Fruit fly (Drosophila melanogaster): ENCODE results near the gene inaF-D.

Gene inaF-D

DNA sequence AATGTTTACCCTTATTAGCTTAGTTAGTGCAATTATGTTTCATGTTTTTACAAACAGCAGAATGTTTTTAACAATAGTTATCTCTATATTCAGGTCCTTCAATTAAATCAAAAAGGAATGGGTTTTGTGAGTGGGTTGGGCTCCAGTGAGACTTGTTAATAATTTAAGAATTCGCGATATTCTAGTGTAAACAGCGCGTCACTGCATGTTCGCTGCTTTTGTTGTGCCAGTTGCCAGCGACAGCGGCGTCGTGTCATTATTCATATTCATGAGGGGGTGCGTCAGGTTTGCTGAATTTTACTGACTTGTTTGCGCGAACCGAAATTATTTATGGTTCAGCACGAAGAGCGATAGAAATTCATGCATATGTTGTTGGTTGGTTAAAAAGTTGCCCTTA lies 13.6 kb downstream of the inaF-D start, which contains the start of gene Amun (continued):
- TF ChIP-seq Elba2 (GFP tag; optimal IDR thresholded peaks at IDR 0.05) (no peak), amos (GFP tag; IDR thresholded peaks at IDR 0.05; ENCODE audit: partially characterized antibody) (no peak), CG13894 (tag; optimal IDR thresholded peaks at IDR 0.05) (no peak), p53 (GFP tag; optimal IDR thresholded peaks at IDR 0.05) (peak; percentile 56), Trl (optimal IDR thresholded peaks at IDR 0.05) (no peak), Trl (GFP tag; optimal IDR thresholded peaks at IDR 0.05) (no peak), ind (GFP tag; optimal IDR thresholded peaks at IDR 0.05) (peak; percentile 39), az2 (GFP tag; optimal IDR thresholded peaks at IDR 0.05) (no peak), abd-A (tag; optimal IDR thresholded peaks at IDR 0.05) (no peak), Blimp-1 (GFP tag; optimal IDR thresholded peaks at IDR 0.05) (no peak), Bteb2 (GFP tag; optimal IDR thresholded peaks at IDR 0.05) (no peak), dan (GFP tag; IDR thresholded peaks at IDR 0.05) (no peak), HHEX (GFP tag; optimal IDR thresholded peaks at IDR 0.05) (peak; percentile 13), Kr (GFP tag; optimal IDR thresholded peaks at IDR 0.05) (no peak), CG4617 (GFP tag; optimal IDR thresholded peaks at IDR 0.05; ENCODE audit: borderline replicate concordance) (no peak), gt (GFP tag; IDR thresholded peaks at IDR 0.05) (no peak), ftz-f1 (GFP tag; optimal IDR thresholded peaks at IDR 0.05) (no peak), Taf1 (GFP tag; IDR thresholded peaks at IDR 0.05) (peak; percentile 20; the same call in 1 of the 2 replicates), CG8924 (tag; optimal IDR thresholded peaks at IDR 0.05) (no peak), lola (GFP tag; optimal IDR thresholded peaks at IDR 0.05) (peak in 1 of 3 experiments; percentile 13), onecut (GFP tag; IDR thresholded peaks at IDR 0.05) (no peak), scrt (GFP tag; optimal IDR thresholded peaks at IDR 0.05) (peak; percentile 26), Sox102F (GFP tag; optimal IDR thresholded peaks at IDR 0.05) (peak; percentile 7), HLH54F (GFP tag; optimal IDR thresholded peaks at IDR 0.05) (peak; percentile 24), Atf-2 (GFP tag; optimal IDR thresholded peaks at IDR 0.05) (peak; percentile 3), CG1529 (GFP tag; optimal IDR thresholded peaks at IDR 0.05) (no peak), usp (GFP tag; optimal IDR thresholded peaks at IDR 0.05) (no peak), CG9817 (tag; optimal IDR thresholded peaks at IDR 0.05) (peak; percentile 20), fd102C (GFP tag; optimal IDR thresholded peaks at IDR 0.05) (no peak), CG32772 (GFP tag; IDR thresholded peaks at IDR 0.05) (no peak), CG11456 (GFP tag; IDR thresholded peaks at IDR 0.05) (peak; percentile 79; the same call in 2 of the 3 replicates), Spps (tag; optimal IDR thresholded peaks at IDR 0.05) (no peak), CG7556 (GFP tag; optimal IDR thresholded peaks at IDR 0.05) (no peak), Myb (GFP tag; optimal IDR thresholded peaks at IDR 0.05) (no peak), run (tag; optimal IDR thresholded peaks at IDR 0.05) (no peak), Neu2 (GFP tag; optimal IDR thresholded peaks at IDR 0.05; ENCODE audit: borderline replicate concordance) (no peak), danr (GFP tag; IDR thresholded peaks at IDR 0.05) (0 out of 2 replicates have a peak, but pooled peaks have one; percentile 22), CG11398 (GFP tag; optimal IDR thresholded peaks at IDR 0.05) (no peak), CG14050 (GFP tag; IDR thresholded peaks at IDR 0.05) (no peak; the same call in 2 of the 3 replicates), unpg (GFP tag; optimal IDR thresholded peaks at IDR 0.05) (no peak), CG10366 (GFP tag; IDR thresholded peaks at IDR 0.05) (no peak), ttk (GFP tag; IDR thresholded peaks at IDR 0.05) (peak; percentile 8; the same call in 1 of the 2 replicates), toy (GFP tag; IDR thresholded peaks at IDR 0.05) (no peak), CG2889 (GFP tag; IDR thresholded peaks at IDR 0.05) (no peak), Mrtf (GFP tag; IDR thresholded peaks at IDR 0.05) (peak; percentile 58; the same call in 2 of the 3 replicates), pfk (GFP tag; optimal IDR thresholded peaks at IDR 0.05) (no peak), stc (GFP tag; IDR thresholded peaks at IDR 0.05) (no peak), Optix (GFP tag; IDR thresholded peaks at IDR 0.05) (no peak), hb (GFP tag; IDR thresholded peaks at IDR 0.05; ENCODE audit: partially characterized antibody) (no peak), B-H2 (GFP tag; optimal IDR thresholded peaks at IDR 0.05) (no peak), CG10565 (GFP tag; optimal IDR thresholded peaks at IDR 0.05) (no peak), Fer2 (tag; optimal IDR thresholded peaks at IDR 0.05) (no peak)

Data from whole organism, embryonic.